Worm (Caenorhabditis elegans): ENCODE data around the gene str-160.

ce11 chrV:1781922-1782321 is 47.3 kb downstream of the str-160 start, which contains the start of gene F36H9.5:
- TF ChIP-seq ctbp-1 (GFP tag; IDR thresholded peaks at IDR 0.05) = no peak
- TF ChIP-seq skn-1 (tag; optimal IDR thresholded peaks at IDR 0.05) = no peak
- no peak for TF ChIP-seq unc-62 (GFP tag; optimal IDR thresholded peaks at IDR 0.05 in 1 of 2)
- TF ChIP-seq unc-62 (tag; optimal IDR thresholded peaks at IDR 0.05) = no peak
- TF ChIP-seq snpc-4 (tag; optimal IDR thresholded peaks at IDR 0.05) = no peak
- TF ChIP-seq nhr-237 (tag; optimal IDR thresholded peaks at IDR 0.05) = no peak
- no peak for TF ChIP-seq unc-39 (tag; optimal IDR thresholded peaks at IDR 0.05)
- TF ChIP-seq mdt-29 (GFP tag; IDR thresholded peaks at IDR 0.05) = no peak
- no peak for TF ChIP-seq nhr-77 (tag; optimal IDR thresholded peaks at IDR 0.05)
- no peak for TF ChIP-seq lin-39 (tag; optimal IDR thresholded peaks at IDR 0.05)
- TF ChIP-seq ceh-32 (tag; optimal IDR thresholded peaks at IDR 0.05; ENCODE audit: poor library complexity) = no peak
